Worm (Caenorhabditis elegans) whole organism, L2 larva: ENCODE data around the gene sru-22.
"Not testable (repeated sequence)": the region's sequence is repeated elsewhere in the genome, so short reads cannot be mapped to it uniquely, and the experiment has no call there.

Experiments
- C34F6.9 ChIP-seq: fragments of 150-350 bp; optimal IDR thresholded peaks from 2 replicates; lab custom pipeline; 2014; ENCODE audit warnings: missing biosample characterization, missing genetic modification characterization
- F13H6.1 ChIP-seq: sonication (generic microtip); optimal IDR thresholded peaks from 2 replicates; lab custom pipeline; 2016; ENCODE audit warnings: missing genetic modification characterization, missing compliant biosample characterization
- Y55F3AM.14 ChIP-seq: fragments of 200-800 bp; sonication (Bioruptor generic); optimal IDR thresholded peaks from 2 replicates; lab custom pipeline; 2018; ENCODE audit warnings: mild to moderate bottlenecking, missing genetic modification characterization, missing compliant biosample characterization
- alr-1 ChIP-seq: fragments of 150-350 bp; optimal IDR thresholded peaks from 2 replicates; lab custom pipeline; 2014; ENCODE audit warnings: missing biosample characterization, missing genetic modification characterization
- aly-2 ChIP-seq: fragments of 150-350 bp; optimal IDR thresholded peaks from 2 replicates; lab custom pipeline; 2014; ENCODE audit warnings: missing biosample characterization, missing genetic modification characterization
- ama-1 ChIP-seq: fragments of 150-350 bp; optimal IDR thresholded peaks from 2 replicates; lab custom pipeline; 2018; ENCODE audit warnings: inconsistent platforms
- blmp-1 ChIP-seq: sonication (generic microtip); optimal IDR thresholded peaks from 2 replicates; lab custom pipeline; 2017; ENCODE audit warnings: missing genetic modification characterization, mild to moderate bottlenecking, missing compliant biosample characterization, antibody characterized with exemption, moderate library complexity; ENCODE audit not compliant: insufficient read depth
- ceh-16 ChIP-seq: fragments of 150-350 bp; optimal IDR thresholded peaks from 2 replicates; lab custom pipeline; 2014; ENCODE audit warnings: missing biosample characterization, missing genetic modification characterization
- ceh-82 ChIP-seq: fragments of 150-350 bp; optimal IDR thresholded peaks from 2 replicates; lab custom pipeline; 2014; ENCODE audit warnings: missing biosample characterization, missing genetic modification characterization
- crh-2 ChIP-seq: sonication (generic microtip); optimal IDR thresholded peaks from 2 replicates; lab custom pipeline; 2017; ENCODE audit warnings: missing biosample characterization, missing genetic modification characterization
- dmd-4 ChIP-seq: sonication (generic microtip); optimal IDR thresholded peaks from 2 replicates; lab custom pipeline; 2017; ENCODE audit warnings: missing biosample characterization, missing genetic modification characterization
- egl-27 ChIP-seq: sonication (generic microtip); optimal IDR thresholded peaks from 3 replicates; lab custom pipeline; 2017; ENCODE audit warnings: missing biosample characterization, missing genetic modification reagents, missing genetic modification characterization
- gmeb-1 ChIP-seq: fragments of 150-350 bp; optimal IDR thresholded peaks from 2 replicates; lab custom pipeline; 2014; ENCODE audit warnings: missing biosample characterization, missing genetic modification characterization
- lin-11 ChIP-seq: fragments of 150-350 bp; sonication (generic microtip); optimal IDR thresholded peaks from 2 replicates; lab custom pipeline; 2014; ENCODE audit warnings: missing biosample characterization, missing genetic modification characterization, inconsistent platforms, mixed read lengths
- lin-13 ChIP-seq: fragments of 150-350 bp; optimal IDR thresholded peaks from 2 replicates; lab custom pipeline; 2014; ENCODE audit warnings: missing biosample characterization, missing genetic modification reagents, missing genetic modification characterization
- lin-39 ChIP-seq: fragments of 150-350 bp; optimal IDR thresholded peaks from 2 replicates; lab custom pipeline; 2014; ENCODE audit warnings: missing biosample characterization, missing genetic modification reagents, missing genetic modification characterization
- lsy-2 ChIP-seq, 2 experiments: fragments of 150-350 bp in 1 of 2; sonication (generic microtip) in 1 of 2; optimal IDR thresholded peaks; 2 replicates each; lab custom pipeline; 2014 to 2017; ENCODE audit warnings: missing biosample characterization in 2 of 2, missing genetic modification characterization in 2 of 2
- mbf-1 ChIP-seq: sonication (generic microtip); optimal IDR thresholded peaks from 2 replicates; lab custom pipeline; 2017; ENCODE audit warnings: missing biosample characterization, missing genetic modification characterization
- mdl-1 ChIP-seq, 2 experiments: fragments of 150-350 bp in 1 of 2; sonication (generic microtip) in 1 of 2; optimal IDR thresholded peaks; 2 replicates each; lab custom pipeline; 2017; ENCODE audit warnings: missing biosample characterization in 2 of 2, missing genetic modification characterization in 2 of 2
- nhr-129 ChIP-seq: fragments of 150-350 bp; optimal IDR thresholded peaks from 2 replicates; lab custom pipeline; 2014; ENCODE audit warnings: missing biosample characterization, missing genetic modification characterization
- nhr-23 ChIP-seq: fragments of 150-350 bp; optimal IDR thresholded peaks from 2 replicates; lab custom pipeline; 2014; ENCODE audit warnings: missing biosample characterization, missing genetic modification reagents, missing genetic modification characterization
- nhr-237 ChIP-seq: fragments of 150-350 bp; optimal IDR thresholded peaks from 2 replicates; lab custom pipeline; 2014; ENCODE audit warnings: missing biosample characterization, missing genetic modification characterization
- nhr-25 ChIP-seq: fragments of 150-350 bp; sonication (generic microtip); optimal IDR thresholded peaks from 3 replicates; lab custom pipeline; 2014; ENCODE audit warnings: missing biosample characterization, missing genetic modification characterization
- nhr-6 ChIP-seq: fragments of 150-350 bp; optimal IDR thresholded peaks from 2 replicates; lab custom pipeline; 2014; ENCODE audit warnings: missing biosample characterization, missing genetic modification characterization
- nhr-77 ChIP-seq: fragments of 150-350 bp; optimal IDR thresholded peaks from 2 replicates; lab custom pipeline; 2014; ENCODE audit warnings: missing biosample characterization, missing genetic modification characterization
- peb-1 ChIP-seq: fragments of 150-350 bp; optimal IDR thresholded peaks from 2 replicates; lab custom pipeline; 2014; ENCODE audit warnings: missing biosample characterization, missing genetic modification characterization
- sem-4 ChIP-seq: fragments of 150-350 bp; optimal IDR thresholded peaks from 2 replicates; lab custom pipeline; 2014; ENCODE audit warnings: missing biosample characterization, missing genetic modification reagents, missing genetic modification characterization
- skn-1 ChIP-seq: sonication (generic microtip); optimal IDR thresholded peaks from 2 replicates; lab custom pipeline; 2017; ENCODE audit warnings: missing biosample characterization, missing genetic modification characterization
- sma-9 ChIP-seq, 2 experiments: fragments of 150-350 bp in 1 of 2; sonication (generic microtip) in 1 of 2; optimal IDR thresholded peaks; 2 replicates each; lab custom pipeline; 2014 to 2016; ENCODE audit warnings: missing genetic modification characterization in 2 of 2, mild to moderate bottlenecking in 1 of 2, missing biosample characterization in 1 of 2, missing compliant biosample characterization in 1 of 2, missing genetic modification reagents in 1 of 2, moderate library complexity in 1 of 2
- snpc-4 ChIP-seq: fragments of 150-350 bp; optimal IDR thresholded peaks from 2 replicates; lab custom pipeline; 2014; ENCODE audit warnings: missing biosample characterization, missing genetic modification characterization
- unc-39 ChIP-seq: fragments of 150-350 bp; optimal IDR thresholded peaks from 2 replicates; lab custom pipeline; 2014; ENCODE audit warnings: missing biosample characterization, missing genetic modification characterization
- unc-55 ChIP-seq: fragments of 150-350 bp; sonication (generic microtip); optimal IDR thresholded peaks from 3 replicates; lab custom pipeline; 2014; ENCODE audit warnings: missing biosample characterization, missing genetic modification reagents, missing genetic modification characterization
- unc-62 ChIP-seq: fragments of 150-350 bp; optimal IDR thresholded peaks from 2 replicates; lab custom pipeline; 2014; ENCODE audit warnings: missing biosample characterization, missing genetic modification reagents, missing genetic modification characterization
- zag-1 ChIP-seq: fragments of 150-350 bp; optimal IDR thresholded peaks from 2 replicates; lab custom pipeline; 2014; ENCODE audit warnings: missing biosample characterization, missing genetic modification characterization
- ztf-1 ChIP-seq: fragments of 200-800 bp; sonication (Bioruptor generic); conservative IDR thresholded peaks from 2 replicates; pipeline ENCODE4 v1.3.6; 2022; ENCODE audit warnings: missing genetic modification characterization, missing compliant biosample characterization
- ztf-11 ChIP-seq: sonication (generic microtip); optimal IDR thresholded peaks from 2 replicates; lab custom pipeline; 2017; ENCODE audit warnings: missing biosample characterization, missing genetic modification characterization
- ztf-4 ChIP-seq: fragments of 150-350 bp; optimal IDR thresholded peaks from 2 replicates; lab custom pipeline; 2014; ENCODE audit warnings: missing biosample characterization, missing genetic modification characterization

Gene sru-22

DNA sequence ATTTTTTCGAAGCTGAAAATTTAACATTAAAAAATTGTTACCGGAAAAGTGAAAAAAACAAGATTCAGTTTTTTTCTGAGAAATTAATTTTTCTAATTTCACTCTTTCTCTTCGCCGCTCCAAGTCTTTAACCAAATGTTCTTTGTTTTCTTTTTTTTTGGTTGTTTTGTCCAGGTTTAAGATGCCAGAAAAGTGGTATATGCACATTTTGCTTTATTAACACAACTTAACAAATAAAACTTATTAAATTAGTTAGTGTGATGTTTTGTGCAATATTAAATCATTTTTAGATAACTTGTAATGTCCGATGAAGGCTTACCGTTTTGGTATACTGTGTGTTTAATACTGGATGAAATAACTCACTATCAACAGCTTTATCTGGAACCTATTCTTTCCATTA lies 31.6 kb downstream of the sru-22 start, which contains the start of gene srw-53:
TSS of gene srw-53 (plus strand) at position 301 of the 400 bp plus-strand sequence.
- TF ChIP-seq nhr-77 (tag; lab: Kevin White, UChicago), result no peak
- TF ChIP-seq ztf-4 (tag; lab: Kevin White, UChicago), result no peak
- TF ChIP-seq lsy-2 (tag; optimal IDR thresholded peaks at IDR 0.05; lab: Kevin White, UChicago), result no peak
- TF ChIP-seq lin-13 (GFP tag; lab: Kevin White, UChicago), result no peak
- TF ChIP-seq ztf-11, result no peak
- TF ChIP-seq lin-11 (tag; lab: Kevin White, UChicago), result no peak
- TF ChIP-seq dmd-4 (tag; lab: Kevin White, UChicago), result no peak
- TF ChIP-seq crh-2, result no peak
- TF ChIP-seq nhr-6, result no peak
- no peak for TF ChIP-seq ama-1 (lab: Kevin White, UChicago)
- TF ChIP-seq gmeb-1 (tag; lab: Kevin White, UChicago), result no peak
- TF ChIP-seq lin-39 (tag; lab: Kevin White, UChicago), result no peak
- TF ChIP-seq unc-55, result no peak
- TF ChIP-seq nhr-129, result no peak
- no peak for TF ChIP-seq C34F6.9 (tag; lab: Kevin White, UChicago)
- TF ChIP-seq Y55F3AM.14 (GFP tag; lab: Kevin White, UChicago), result no peak
- TF ChIP-seq ceh-82 (tag; lab: Kevin White, UChicago), result no peak
- TF ChIP-seq ztf-1 (GFP tag; lab: Robert Waterston, UW), result no peak

DNA sequence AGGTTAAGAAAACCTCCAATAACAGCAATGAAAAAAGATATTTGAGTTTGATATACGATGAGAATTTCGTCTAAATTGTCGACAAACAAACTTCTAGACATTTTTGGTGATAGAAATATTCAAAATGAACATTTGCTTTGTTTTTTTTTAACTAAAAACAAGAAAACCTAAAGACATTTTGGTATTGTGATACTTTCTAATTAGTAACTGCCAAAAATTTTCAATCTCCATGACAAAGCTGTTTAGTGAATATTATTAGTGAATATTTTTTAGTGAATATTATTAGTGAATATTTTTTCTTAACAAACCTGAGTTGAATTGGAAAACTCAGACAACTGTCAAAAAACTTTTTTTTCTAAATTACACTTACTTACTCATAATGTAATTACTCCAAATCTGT lies 34.5 kb downstream of the sru-22 start, which contains the start of gene srw-55:
TSS of gene srw-55 (minus strand) at position 101 of the 400 bp plus-strand sequence.
- TF ChIP-seq mbf-1 (tag; lab: Kevin White, UChicago) (no peak), lin-13 (GFP tag; lab: Kevin White, UChicago) (no peak), unc-39 (no peak), F13H6.1 (tag; lab: Kevin White, UChicago) (no peak)

DNA sequence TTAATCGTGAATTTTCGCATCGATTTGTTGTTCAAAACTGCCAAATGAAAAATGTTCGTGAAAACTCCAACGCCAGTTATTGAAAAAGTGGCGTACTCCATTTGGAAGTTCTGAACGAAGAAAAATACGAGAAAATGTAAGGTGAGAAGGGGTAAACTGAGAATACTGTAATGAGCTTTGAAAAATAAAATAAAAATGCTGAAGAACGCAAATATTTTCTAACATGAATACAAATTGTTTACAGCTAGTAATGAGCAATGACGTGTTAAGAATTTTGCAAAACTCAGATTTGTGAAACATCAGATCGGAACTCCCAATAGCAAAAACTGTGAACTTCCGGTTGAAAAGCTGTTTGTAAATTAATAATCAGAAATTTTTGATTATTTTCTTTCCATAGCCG lies 42.3 kb downstream of the sru-22 start, which contains the start of gene srw-26:
TSS of gene srw-26 (minus strand) at position 101 of the 400 bp plus-strand sequence.
- no peak for TF ChIP-seq Y55F3AM.14 (GFP tag; lab: Kevin White, UChicago)

DNA sequence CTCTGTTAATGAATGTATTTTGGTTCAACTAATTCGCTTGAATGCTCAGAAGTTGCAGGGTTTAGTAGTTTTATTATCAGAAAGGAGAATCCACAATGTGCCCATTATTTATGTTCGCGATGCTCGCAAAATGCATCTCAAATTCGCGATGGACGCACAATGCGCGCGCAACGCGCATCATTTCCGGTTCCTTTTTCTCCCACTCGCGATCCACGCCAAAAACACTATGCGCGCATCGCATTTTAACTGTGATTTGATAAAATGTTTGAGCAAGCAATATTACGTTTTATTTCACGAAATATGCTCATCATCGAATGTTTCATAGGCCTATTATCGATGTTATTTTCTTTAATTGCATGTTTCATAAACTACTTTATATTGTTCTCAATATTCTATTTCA lies 44.9 kb downstream of the sru-22 start, which contains the start of gene srbc-77:
TSS of gene srbc-77 (plus strand) at position 301 of the 400 bp plus-strand sequence.
- TF ChIP-seq ztf-1 (GFP tag; lab: Robert Waterston, UW); nhr-23 (tag; lab: Kevin White, UChicago); ztf-11: not testable (repeated sequence)

DNA sequence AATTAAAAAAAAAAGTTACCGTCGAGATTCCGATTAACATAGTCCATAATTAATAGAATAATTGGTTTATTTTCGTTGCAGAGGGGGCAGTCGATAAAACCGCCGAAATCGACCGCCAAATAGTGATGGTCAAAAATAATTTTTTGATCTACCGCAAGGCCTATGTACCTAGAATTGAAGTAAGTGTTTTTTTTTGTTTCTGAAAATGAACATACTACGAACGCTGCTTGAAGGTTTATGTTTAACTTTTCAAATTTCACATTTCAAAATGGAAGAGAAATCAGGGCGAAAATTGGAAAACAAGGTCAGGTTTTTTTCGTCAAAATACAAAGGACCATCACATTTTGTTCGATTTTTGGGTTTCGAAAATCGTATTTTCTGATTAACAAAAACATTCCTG lies 46.4 kb downstream of the sru-22 start, which contains the start of gene pzf-1:
TSS of gene pzf-1 (minus strand) at position 101 of the 400 bp plus-strand sequence.
- no peak for TF ChIP-seq zag-1 (tag; lab: Kevin White, UChicago)
- no peak for TF ChIP-seq C34F6.9 (tag; lab: Kevin White, UChicago)
- no peak for TF ChIP-seq nhr-77 (tag; lab: Kevin White, UChicago)
- TF ChIP-seq alr-1, result no peak
- TF ChIP-seq ztf-1 (GFP tag; lab: Robert Waterston, UW), result no peak
- TF ChIP-seq sma-9 (GFP tag; optimal IDR thresholded peaks at IDR 0.05; lab: Kevin White, UChicago), result no peak
- no peak for TF ChIP-seq sma-9 (tag; optimal IDR thresholded peaks at IDR 0.05; lab: Kevin White, UChicago)
- TF ChIP-seq ztf-11, result no peak
- no peak for TF ChIP-seq sem-4 (tag; lab: Kevin White, UChicago)
- TF ChIP-seq lin-11 (tag; lab: Kevin White, UChicago), result no peak
- no peak for TF ChIP-seq nhr-237 (tag; lab: Kevin White, UChicago)

DNA sequence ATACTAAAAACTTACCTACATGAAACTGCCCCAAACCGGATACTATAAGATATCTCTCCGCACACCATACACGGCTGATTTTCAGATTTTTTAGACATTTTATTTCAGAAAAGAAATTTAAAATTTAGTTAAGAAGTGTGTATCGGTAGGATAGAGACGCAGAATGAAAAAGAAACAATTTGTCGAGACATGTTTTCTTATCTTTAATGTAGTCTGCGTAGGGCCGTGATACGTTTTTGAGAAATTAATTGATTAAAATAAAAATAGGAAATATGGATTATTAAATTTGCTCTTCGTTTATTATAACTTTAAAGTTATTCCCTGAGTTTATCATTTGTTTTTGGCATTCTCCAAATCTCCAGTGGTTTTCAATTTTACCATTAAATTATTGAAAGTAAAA lies 50.4 kb downstream of the sru-22 start, which contains the start of gene nhr-108:
TSS of gene nhr-108 (minus strand) at position 166 of the 400 bp plus-strand sequence.
- no peak for TF ChIP-seq nhr-237 (tag; lab: Kevin White, UChicago)
- no peak for TF ChIP-seq skn-1 (tag; lab: Kevin White, UChicago)
- TF ChIP-seq nhr-25, result no peak
- TF ChIP-seq blmp-1 (tag; lab: Kevin White, UChicago), result no peak
- TF ChIP-seq peb-1 (tag; lab: Kevin White, UChicago), result no peak
- TF ChIP-seq unc-62 (GFP tag; lab: Kevin White, UChicago), result no peak
- no peak for TF ChIP-seq nhr-129
- TF ChIP-seq mdl-1 (tag; optimal IDR thresholded peaks at IDR 0.05; lab: Kevin White, UChicago), result no peak
- no peak for TF ChIP-seq unc-55
- TF ChIP-seq aly-2, result no peak
- no peak for TF ChIP-seq sma-9 (GFP tag; optimal IDR thresholded peaks at IDR 0.05; lab: Kevin White, UChicago)
- no peak for TF ChIP-seq sma-9 (tag; optimal IDR thresholded peaks at IDR 0.05; lab: Kevin White, UChicago)
- no peak for TF ChIP-seq nhr-6
- TF ChIP-seq egl-27 (tag; lab: Kevin White, UChicago), result no peak
- no peak for TF ChIP-seq dmd-4 (tag; lab: Kevin White, UChicago)
- no peak for TF ChIP-seq mbf-1 (tag; lab: Kevin White, UChicago)
- TF ChIP-seq ceh-16 (tag; lab: Kevin White, UChicago), result no peak
- TF ChIP-seq Y55F3AM.14 (GFP tag; lab: Kevin White, UChicago), result no peak
- no peak for TF ChIP-seq snpc-4 (tag; lab: Kevin White, UChicago)
- no peak for TF ChIP-seq F13H6.1 (tag; lab: Kevin White, UChicago)
- TF ChIP-seq, all 48 proteins: peak for 0
